Fruit fly (Drosophila melanogaster) whole organism, embryonic: ENCODE results near the gene CG13258.

Experiments used
- Ada2b ChIP-seq: fragments of 200-800 bp; sonication (Bioruptor generic); IDR thresholded peaks from 2 replicates; pipeline ENCODE4 v1.3.6; 2022; ENCODE audit warnings: missing biosample characterization, missing genetic modification characterization
- B-H2 ChIP-seq: fragments of 200-800 bp; sonication (Bioruptor generic); optimal IDR thresholded peaks from 2 replicates; lab custom pipeline; 2018; ENCODE audit warnings: missing biosample characterization, mild to moderate bottlenecking, missing genetic modification characterization
- CG10543 ChIP-seq: fragments of 200-800 bp; sonication (Bioruptor generic); optimal IDR thresholded peaks from 3 replicates; lab custom pipeline; 2017; ENCODE audit warnings: missing biosample characterization, mild to moderate bottlenecking, missing genetic modification characterization, moderate library complexity
- CG12155 ChIP-seq: fragments of 200-800 bp; sonication (Bioruptor generic); optimal IDR thresholded peaks from 3 replicates; lab custom pipeline; 2016; ENCODE audit warnings: missing biosample characterization, missing genetic modification characterization
- CG1233 ChIP-seq: fragments of 200-800 bp; sonication (Bioruptor generic); optimal IDR thresholded peaks from 4 replicates; lab custom pipeline; 2018; ENCODE audit warnings: missing biosample characterization, mild to moderate bottlenecking, missing genetic modification characterization
- CG14050 ChIP-seq: fragments of 200-800 bp; sonication (Bioruptor generic); IDR thresholded peaks from 3 replicates; pipeline ENCODE4 v1.3.6; 2022; ENCODE audit warnings: missing biosample characterization, missing genetic modification characterization
- CG15514 ChIP-seq: fragments of 200-800 bp; sonication (Bioruptor generic); optimal IDR thresholded peaks from 3 replicates; lab custom pipeline; 2017; ENCODE audit warnings: missing biosample characterization, missing genetic modification characterization, mild to moderate bottlenecking, moderate library complexity, missing genetic modification reagents
- CG2120 ChIP-seq: fragments of 200-800 bp; sonication (Bioruptor generic); optimal IDR thresholded peaks from 3 replicates; lab custom pipeline; 2016; ENCODE audit warnings: missing biosample characterization, missing genetic modification characterization
- CG31388 ChIP-seq: fragments of 200-800 bp; sonication (Bioruptor generic); optimal IDR thresholded peaks from 2 replicates; lab custom pipeline; 2016; ENCODE audit warnings: missing biosample characterization, missing genetic modification characterization
- CG34376 ChIP-seq: fragments of 200-800 bp; sonication (Bioruptor generic); optimal IDR thresholded peaks from 2 replicates; lab custom pipeline; 2018; ENCODE audit warnings: missing biosample characterization, mild to moderate bottlenecking, missing genetic modification characterization
- CG4854 ChIP-seq: fragments of 200-800 bp; sonication (Bioruptor generic); optimal IDR thresholded peaks from 2 replicates; lab custom pipeline; 2016; ENCODE audit warnings: missing biosample characterization, missing genetic modification characterization, inconsistent platforms
- CG5245 ChIP-seq: fragments of 200-800 bp; sonication (Bioruptor generic); optimal IDR thresholded peaks from 3 replicates; lab custom pipeline; 2016; ENCODE audit warnings: missing biosample characterization, missing genetic modification characterization
- CG6791 ChIP-seq: fragments of 200-800 bp; sonication (Bioruptor generic); IDR thresholded peaks from 3 replicates; pipeline ENCODE4 v1.3.6; 2022; ENCODE audit warnings: missing biosample characterization, missing genetic modification characterization; ENCODE audit not compliant: partially characterized antibody
- CG8290 ChIP-seq, 3 experiments: fragments of 200-800 bp; sonication (Bioruptor generic); optimal IDR thresholded peaks; 2 replicates each; lab custom pipeline; 2016 to 2019; ENCODE audit warnings: missing biosample characterization in 3 of 3, missing genetic modification characterization in 3 of 3, mild to moderate bottlenecking in 2 of 3, moderate library complexity in 1 of 3
- Lhr ChIP-seq: fragments of 200-800 bp; sonication (Bioruptor generic); optimal IDR thresholded peaks from 3 replicates; lab custom pipeline; 2017; ENCODE audit warnings: mild to moderate bottlenecking, missing biosample characterization, missing genetic modification reagents, missing genetic modification characterization
- Med ChIP-seq: fragments of 200-800 bp; sonication (Bioruptor generic); peaks from one replicate; lab custom pipeline; 2016; ENCODE audit warnings: missing biosample characterization, missing genetic modification characterization, mild to moderate bottlenecking, inconsistent platforms, moderate library complexity
- Mes4 ChIP-seq: fragments of 200-800 bp; sonication (Bioruptor generic); optimal IDR thresholded peaks from 2 replicates; lab custom pipeline; 2016; ENCODE audit warnings: missing biosample characterization, missing genetic modification characterization
- Myb ChIP-seq: fragments of 200-800 bp; sonication (Bioruptor generic); optimal IDR thresholded peaks from 2 replicates; lab custom pipeline; 2016; ENCODE audit warnings: missing biosample characterization, missing genetic modification characterization
- Opbp ChIP-seq: fragments of 200-800 bp; sonication (Bioruptor generic); IDR thresholded peaks from 3 replicates; pipeline ENCODE4 v1.3.6; 2022; ENCODE audit warnings: missing biosample characterization, missing genetic modification characterization; ENCODE audit not compliant: partially characterized antibody
- Scr ChIP-seq: fragments of 200-800 bp; sonication (Bioruptor generic); IDR thresholded peaks from 2 replicates; pipeline ENCODE4 v1.3.6; 2022; ENCODE audit warnings: missing biosample characterization, missing genetic modification characterization; ENCODE audit not compliant: partially characterized antibody
- Sox100B ChIP-seq: fragments of 200-800 bp; sonication (Bioruptor generic); optimal IDR thresholded peaks from 3 replicates; lab custom pipeline; 2018; ENCODE audit warnings: missing biosample characterization, mild to moderate bottlenecking, missing genetic modification characterization
- abd-A ChIP-seq: fragments of 200-800 bp; sonication (Bioruptor generic); optimal IDR thresholded peaks from 3 replicates; lab custom pipeline; 2019; ENCODE audit warnings: missing biosample characterization, mild to moderate bottlenecking, missing genetic modification characterization, moderate library complexity
- ap ChIP-seq: fragments of 200-800 bp; sonication (Bioruptor generic); IDR thresholded peaks from 2 replicates; pipeline ENCODE4 v1.3.6; 2022; ENCODE audit warnings: missing biosample characterization, missing genetic modification characterization
- bbx ChIP-seq: fragments of 200-800 bp; sonication (Bioruptor generic); IDR thresholded peaks from 2 replicates; pipeline ENCODE4 v1.3.6; 2022; ENCODE audit warnings: missing biosample characterization, missing genetic modification characterization; ENCODE audit not compliant: partially characterized antibody
- crp ChIP-seq, 2 experiments: fragments of 200-800 bp; sonication (Bioruptor generic); optimal IDR thresholded peaks; 2 replicates in 1 of 2; 3 replicates in 1 of 2; lab custom pipeline; 2017; ENCODE audit warnings: missing biosample characterization in 2 of 2, missing genetic modification characterization in 2 of 2, mild to moderate bottlenecking in 1 of 2, moderate library complexity in 1 of 2
- disco-r ChIP-seq: fragments of 200-800 bp; sonication (Bioruptor generic); optimal IDR thresholded peaks from 2 replicates; lab custom pipeline; 2016; ENCODE audit warnings: missing biosample characterization, missing genetic modification characterization
- dysf ChIP-seq: fragments of 200-800 bp; sonication (Bioruptor generic); IDR thresholded peaks from 3 replicates; pipeline ENCODE4 v1.3.6; 2022; ENCODE audit warnings: missing biosample characterization, missing genetic modification characterization
- gro ChIP-seq: fragments of 200-800 bp; sonication (Bioruptor generic); optimal IDR thresholded peaks from 2 replicates; lab custom pipeline; 2016; ENCODE audit warnings: missing biosample characterization, missing genetic modification characterization
- gsb ChIP-seq: fragments of 200-800 bp; sonication (Bioruptor generic); IDR thresholded peaks from 2 replicates; pipeline ENCODE4 v1.3.6; 2022; ENCODE audit warnings: missing biosample characterization, missing genetic modification characterization
- gt ChIP-seq: fragments of 200-800 bp; sonication (Bioruptor generic); IDR thresholded peaks from 2 replicates; pipeline ENCODE4 v1.3.6; 2022; ENCODE audit warnings: missing biosample characterization, missing genetic modification characterization
- kni ChIP-seq: fragments of 200-800 bp; sonication (Bioruptor generic); optimal IDR thresholded peaks from 3 replicates; lab custom pipeline; 2017; ENCODE audit warnings: mild to moderate bottlenecking, missing biosample characterization, missing genetic modification reagents, missing genetic modification characterization
- mirr ChIP-seq: fragments of 200-800 bp; sonication (Bioruptor generic); optimal IDR thresholded peaks from 3 replicates; lab custom pipeline; 2018; ENCODE audit warnings: missing biosample characterization, mild to moderate bottlenecking, missing genetic modification characterization
- nau ChIP-seq: fragments of 200-800 bp; sonication (Bioruptor generic); optimal IDR thresholded peaks from 3 replicates; lab custom pipeline; 2017; ENCODE audit warnings: missing biosample characterization, mild to moderate bottlenecking, missing genetic modification characterization, missing genetic modification reagents
- nerfin-2 ChIP-seq: fragments of 200-800 bp; sonication (Bioruptor generic); IDR thresholded peaks from 2 replicates; pipeline ENCODE4 v1.3.6; 2022; ENCODE audit warnings: missing biosample characterization, missing genetic modification characterization; ENCODE audit not compliant: partially characterized antibody
- odd ChIP-seq: fragments of 200-800 bp; sonication (Bioruptor generic); optimal IDR thresholded peaks from 2 replicates; lab custom pipeline; 2017; ENCODE audit warnings: missing biosample characterization, mild to moderate bottlenecking, missing genetic modification characterization
- onecut ChIP-seq: fragments of 200-800 bp; sonication (Bioruptor generic); IDR thresholded peaks from 2 replicates; pipeline ENCODE4 v1.3.6; 2022; ENCODE audit warnings: missing biosample characterization, missing genetic modification characterization
- pros ChIP-seq: fragments of 200-800 bp; sonication (Bioruptor generic); optimal IDR thresholded peaks from 3 replicates; lab custom pipeline; 2019; ENCODE audit warnings: missing biosample characterization, mild to moderate bottlenecking, missing genetic modification characterization, moderate library complexity
- psq ChIP-seq: fragments of 200-800 bp; sonication (Bioruptor generic); optimal IDR thresholded peaks from 2 replicates; lab custom pipeline; 2017; ENCODE audit warnings: missing biosample characterization, missing genetic modification characterization
- rib ChIP-seq: fragments of 200-800 bp; sonication (Bioruptor generic); IDR thresholded peaks from 2 replicates; pipeline ENCODE4 v1.3.6; 2022; ENCODE audit warnings: missing biosample characterization, missing genetic modification characterization
- salm ChIP-seq: fragments of 200-800 bp; sonication (Bioruptor generic); optimal IDR thresholded peaks from 2 replicates; lab custom pipeline; 2018; ENCODE audit warnings: missing biosample characterization, mild to moderate bottlenecking, missing genetic modification characterization
- sd ChIP-seq: fragments of 200-800 bp; sonication (Bioruptor generic); optimal IDR thresholded peaks from 3 replicates; lab custom pipeline; 2018; ENCODE audit warnings: missing biosample characterization, mild to moderate bottlenecking, missing genetic modification characterization, moderate library complexity
- sens ChIP-seq: fragments of 200-800 bp; sonication (Bioruptor generic); peaks from one replicate; lab custom pipeline; 2016; ENCODE audit warnings: missing biosample characterization, missing genetic modification characterization
- slou ChIP-seq: fragments of 200-800 bp; sonication (Bioruptor generic); optimal IDR thresholded peaks from 3 replicates; lab custom pipeline; 2016; ENCODE audit warnings: missing biosample characterization, missing genetic modification characterization
- so ChIP-seq: fragments of 200-800 bp; sonication (Bioruptor generic); IDR thresholded peaks from 3 replicates; pipeline ENCODE4 v1.3.6; 2022; ENCODE audit warnings: missing biosample characterization, missing genetic modification characterization
- sr ChIP-seq: fragments of 200-800 bp; sonication (Bioruptor generic); IDR thresholded peaks from 3 replicates; pipeline ENCODE4 v1.3.6; 2022; ENCODE audit warnings: missing biosample characterization, missing genetic modification characterization
- tin ChIP-seq: fragments of 200-800 bp; sonication (Bioruptor generic); optimal IDR thresholded peaks from 3 replicates; lab custom pipeline; 2016; ENCODE audit warnings: missing biosample characterization, missing genetic modification characterization
- unpg ChIP-seq: fragments of 200-800 bp; sonication (Bioruptor generic); optimal IDR thresholded peaks from 3 replicates; lab custom pipeline; 2018; ENCODE audit warnings: missing biosample characterization, mild to moderate bottlenecking, missing genetic modification characterization, moderate library complexity
- vvl ChIP-seq: fragments of 200-800 bp; sonication (Bioruptor generic); IDR thresholded peaks from 2 replicates; pipeline ENCODE4 v1.3.6; 2022; ENCODE audit warnings: missing biosample characterization, missing genetic modification characterization
- wek ChIP-seq: fragments of 200-800 bp; sonication (Bioruptor generic); optimal IDR thresholded peaks from 3 replicates; lab custom pipeline; 2018; ENCODE audit warnings: missing biosample characterization, mild to moderate bottlenecking, missing genetic modification characterization, moderate library complexity
- wor ChIP-seq: fragments of 200-800 bp; sonication (Bioruptor generic); IDR thresholded peaks from 2 replicates; pipeline ENCODE4 v1.3.6; 2022; ENCODE audit warnings: missing biosample characterization, missing genetic modification characterization

The CG13258 gene

dm6 chr2L:16321872-16322631, 29.2 kb upstream of the CG13258 start (continued):
- TF ChIP-seq unpg (GFP tag; lab: Kevin White, UChicago) (no peak), Med (peak; percentile 10), Myb (GFP tag; lab: Kevin White, UChicago) (no peak), sr (0 out of 3 replicates have a peak, but pooled peaks have one; percentile 35), CG12155 (GFP tag; lab: Kevin White, UChicago) (no peak), gsb (GFP tag; lab: Robert Waterston, UW) (no peak), ap (GFP tag; lab: Robert Waterston, UW) (no peak), B-H2 (GFP tag; lab: Kevin White, UChicago) (no peak), gro (GFP tag; lab: Kevin White, UChicago) (no peak), psq (GFP tag; lab: Kevin White, UChicago) (no peak), mirr (no peak), Ada2b (GFP tag; lab: Robert Waterston, UW) (no peak), vvl (no peak), nerfin-2 (no peak), CG10543 (GFP tag; lab: Kevin White, UChicago) (peak; percentile 59), CG8290 (GFP tag; optimal IDR thresholded peaks at IDR 0.05; lab: Kevin White, UChicago) (no peak), CG8290 (tag; optimal IDR thresholded peaks at IDR 0.05; lab: Kevin White, UChicago) (no peak), CG6791 (GFP tag; lab: Robert Waterston, UW) (no peak), rib (GFP tag; lab: Robert Waterston, UW) (peak; percentile 65), onecut (GFP tag; lab: Robert Waterston, UW) (peak; percentile 63), CG34376 (GFP tag; lab: Kevin White, UChicago) (no peak), so (GFP tag; lab: Robert Waterston, UW) (no peak), disco-r (GFP tag; lab: Kevin White, UChicago) (no peak), crp (GFP tag; optimal IDR thresholded peaks at IDR 0.05; lab: Kevin White, UChicago) (no peak), gt (GFP tag; lab: Robert Waterston, UW) (no peak), Scr (GFP tag; lab: Robert Waterston, UW) (no peak), CG2120 (GFP tag; lab: Kevin White, UChicago) (no peak), CG1233 (no peak), slou (GFP tag; lab: Kevin White, UChicago) (no peak), odd (GFP tag; lab: Kevin White, UChicago) (no peak)

DNA sequence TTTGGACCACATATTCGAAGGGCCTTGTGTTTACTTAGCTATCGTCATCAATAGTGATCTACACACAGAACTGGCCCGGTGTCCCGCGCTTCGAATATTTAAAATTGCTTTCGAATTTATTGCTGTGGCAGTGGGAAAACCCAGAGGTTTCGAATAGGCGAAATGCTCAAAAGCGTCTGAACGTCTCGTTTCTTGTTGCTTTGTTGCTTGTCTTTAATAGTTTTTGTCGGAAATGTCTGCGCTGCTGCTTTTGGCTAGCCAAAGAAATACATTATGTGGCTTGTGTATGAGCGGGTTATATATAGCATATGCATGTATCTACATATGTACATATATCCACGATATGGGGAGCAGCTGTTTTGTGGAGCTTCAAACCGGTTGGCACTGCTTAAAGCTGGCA, 28.4 kb upstream of the CG13258 start:
- TF ChIP-seq CG15514 (no peak), wor (GFP tag; lab: Robert Waterston, UW) (no peak), tin (GFP tag; lab: Kevin White, UChicago) (no peak), kni (GFP tag; lab: Kevin White, UChicago) (peak; percentile 13), pros (GFP tag; lab: Kevin White, UChicago) (peak; percentile 28), Mes4 (GFP tag; lab: Kevin White, UChicago) (no peak), abd-A (tag; lab: Kevin White, UChicago) (peak; percentile 58), CG14050 (GFP tag; lab: Robert Waterston, UW) (no peak), dysf (no peak), sd (tag; lab: Kevin White, UChicago) (peak; percentile 85), Sox100B (no peak), Opbp (GFP tag; lab: Robert Waterston, UW) (0 out of 3 replicates have a peak, but pooled peaks have one; percentile 7), sens (GFP tag; lab: Kevin White, UChicago) (no peak), CG31388 (GFP tag; lab: Kevin White, UChicago) (no peak), CG5245 (GFP tag; lab: Kevin White, UChicago) (no peak), CG4854 (GFP tag; lab: Kevin White, UChicago) (no peak), Lhr (GFP tag; lab: Kevin White, UChicago) (no peak), salm (tag; lab: Kevin White, UChicago) (no peak), bbx (GFP tag; lab: Robert Waterston, UW) (no peak), wek (GFP tag; lab: Kevin White, UChicago) (no peak), nau (GFP tag; lab: Kevin White, UChicago) (peak; percentile 6)
